Worm (Caenorhabditis elegans): ENCODE measurements around the gene K03H1.9.

The K03H1.9 gene

DNA sequence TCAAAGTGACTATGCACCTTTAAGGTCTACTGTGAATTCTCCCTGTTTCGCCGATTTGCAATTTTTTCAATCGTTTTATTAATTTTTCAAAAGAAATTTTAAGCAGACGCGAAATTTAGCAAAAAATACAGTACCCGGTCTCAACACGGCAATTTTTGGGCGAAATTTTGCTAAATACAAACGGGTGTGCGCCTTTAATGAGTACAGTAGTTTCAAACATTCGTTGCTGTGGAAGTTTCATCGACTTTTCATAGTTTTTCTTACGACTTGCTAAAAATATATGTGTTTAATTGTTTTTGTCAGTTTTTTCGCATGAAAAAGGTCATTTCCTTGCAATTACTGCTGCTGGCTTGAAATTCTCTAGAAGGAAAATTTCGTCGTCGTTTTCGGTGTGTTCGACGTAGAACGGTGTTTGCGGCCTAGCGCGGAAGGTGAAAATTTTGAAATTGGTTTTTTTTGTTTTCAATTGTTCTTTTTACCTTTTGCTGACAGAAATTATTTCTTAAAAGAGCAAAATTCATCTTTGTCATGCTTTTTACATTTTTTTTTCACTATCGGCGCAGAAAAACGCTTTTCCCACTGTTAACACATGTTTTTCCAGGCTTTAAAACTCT is 5.6 kb upstream of the K03H1.9 start, which contains the start of gene K03H1.7:
K03H1.7 (plus strand) TSS at position 600 of the 614 bp plus-strand sequence.
- no peak for TF ChIP-seq unc-62 (GFP tag; optimal IDR thresholded peaks at IDR 0.05)

- no peak for TF ChIP-seq unc-62 (GFP tag; optimal IDR thresholded peaks at IDR 0.05)
Observed at ce11 chrIII:9944723-9945122, 3.4 kb upstream of the K03H1.9 start, which contains the start of gene gln-2. TSS of gene gln-2 (minus strand) at chrIII:9944823.

DNA sequence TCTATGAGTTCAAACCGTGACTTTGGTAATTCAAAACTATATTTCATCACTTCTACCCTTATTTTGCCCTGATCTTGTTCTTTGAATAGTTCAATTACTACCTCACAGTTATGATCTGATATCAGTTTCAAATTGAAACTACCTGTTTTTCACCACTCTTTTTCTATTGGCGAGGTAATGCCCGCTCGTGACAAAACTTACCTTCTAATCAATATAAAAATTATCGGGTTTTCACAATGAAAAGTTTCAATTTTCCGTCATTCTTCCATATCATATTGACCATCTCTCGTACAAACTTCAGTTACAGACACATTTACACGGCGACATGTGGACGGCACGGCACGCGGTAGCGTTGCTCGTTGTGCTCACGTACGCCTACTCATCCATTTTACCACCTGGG is 9.2 kb downstream of the K03H1.9 start, which contains the start of gene dec-7:
dec-7 (plus strand) TSS at position 308 of the 400 bp plus-strand sequence.
- TF ChIP-seq unc-62 (GFP tag; optimal IDR thresholded peaks at IDR 0.05): no peak

- no peak for TF ChIP-seq unc-62 (GFP tag; optimal IDR thresholded peaks at IDR 0.05)
Observed at ce11 chrIII:9930406-9930805, 10.9 kb downstream of the K03H1.9 start.

DNA sequence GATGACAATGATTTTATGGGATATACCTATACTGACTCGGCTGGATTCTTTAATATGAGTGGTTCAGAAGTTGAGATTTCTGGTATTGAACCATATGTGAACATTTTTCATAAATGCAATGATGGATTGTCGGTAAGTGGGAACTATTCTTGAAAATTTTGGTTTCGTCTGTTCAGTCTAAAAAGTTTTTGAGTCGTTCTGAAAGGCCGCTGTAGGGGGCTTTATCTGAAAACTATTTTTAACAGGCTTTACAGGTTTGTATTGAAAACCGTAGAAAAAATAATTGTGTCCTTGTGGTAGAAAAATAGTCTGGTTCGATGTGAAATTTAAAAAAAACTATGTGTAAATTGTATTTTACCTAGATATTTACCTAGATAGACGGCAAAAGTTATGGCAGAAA is 11.8 kb downstream of the K03H1.9 start:
- no peak for TF ChIP-seq unc-62 (GFP tag; optimal IDR thresholded peaks at IDR 0.05)

DNA sequence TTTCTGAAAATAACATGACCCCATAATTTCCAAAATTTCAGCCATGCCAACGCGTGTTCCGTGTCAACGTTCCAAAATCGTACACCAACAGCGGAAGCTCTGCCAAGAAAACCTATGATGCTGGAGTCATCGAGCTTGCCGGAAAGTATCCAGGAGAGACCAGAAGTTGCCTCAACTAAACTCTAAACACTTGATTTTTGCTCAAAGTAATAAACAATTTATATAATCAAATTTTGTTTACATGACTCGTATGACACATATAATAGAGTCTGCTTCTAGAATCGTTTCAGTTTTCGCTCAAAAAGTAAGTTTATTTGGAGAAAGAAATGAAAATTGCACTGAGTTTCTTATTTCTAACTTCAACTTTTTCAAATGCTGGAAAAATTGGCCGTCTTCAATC is 12.5 kb downstream of the K03H1.9 start, which contains the start of gene ttr-1:
ttr-1 (plus strand) TSS at position 301 of the 400 bp plus-strand sequence.
- no peak for TF ChIP-seq unc-62 (GFP tag; optimal IDR thresholded peaks at IDR 0.05)

ce11 chrIII:9927378-9927777 is 13.9 kb downstream of the K03H1.9 start, which contains the start of gene ttr-2:
TSS of gene ttr-2 (plus strand) at chrIII:9927769.
- no peak for TF ChIP-seq unc-62 (GFP tag; optimal IDR thresholded peaks at IDR 0.05)

DNA sequence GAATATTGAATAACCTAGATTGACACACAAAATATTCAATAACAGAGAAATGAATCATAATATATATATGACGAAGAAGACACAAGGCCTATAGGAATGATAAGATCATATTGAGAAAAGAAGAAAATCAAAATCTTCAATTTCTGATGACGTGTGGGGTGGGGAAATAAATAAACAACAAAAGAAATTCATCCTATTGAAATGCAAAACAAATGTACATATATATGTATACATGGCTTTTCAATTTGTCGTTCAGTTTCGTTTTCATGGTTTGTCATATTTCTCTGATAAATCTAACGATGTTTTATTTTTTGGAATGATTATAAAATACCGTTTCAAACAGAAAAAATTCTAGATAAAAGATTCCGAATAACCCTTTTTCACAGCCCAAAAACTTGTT is 14.6 kb downstream of the K03H1.9 start, which contains the start of gene ttr-3:
ttr-3 (minus strand) TSS at position 101 of the 400 bp plus-strand sequence.
- TF ChIP-seq unc-62 (GFP tag; optimal IDR thresholded peaks at IDR 0.05): no peak

DNA sequence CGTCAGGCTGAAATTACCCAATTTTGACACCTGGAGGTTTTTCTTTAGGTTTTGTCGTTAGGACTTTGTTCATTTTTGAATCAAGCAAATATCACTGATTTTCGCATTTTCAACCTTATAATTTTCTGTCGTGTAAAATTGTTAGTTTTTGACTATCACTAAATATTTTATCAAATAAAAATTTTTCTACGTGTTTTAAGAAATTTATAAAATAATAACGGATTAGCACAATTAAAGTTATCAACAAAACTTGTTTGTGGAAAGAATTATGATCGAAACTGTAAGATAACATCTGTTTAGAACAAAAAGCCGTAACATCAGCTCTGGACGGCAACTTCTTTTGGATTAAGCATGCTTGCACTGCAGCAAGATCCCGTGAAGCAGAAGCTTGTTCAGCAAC is 18.4 kb downstream of the K03H1.9 start, which contains the start of gene cbp-2:
cbp-2 (plus strand) TSS at position 301 of the 400 bp plus-strand sequence.
- TF ChIP-seq unc-62 (GFP tag; optimal IDR thresholded peaks at IDR 0.05): no peak

ce11 chrIII:9922310-9922709 is 19.0 kb downstream of the K03H1.9 start:
- TF ChIP-seq unc-62 (GFP tag; optimal IDR thresholded peaks at IDR 0.05): no peak

DNA sequence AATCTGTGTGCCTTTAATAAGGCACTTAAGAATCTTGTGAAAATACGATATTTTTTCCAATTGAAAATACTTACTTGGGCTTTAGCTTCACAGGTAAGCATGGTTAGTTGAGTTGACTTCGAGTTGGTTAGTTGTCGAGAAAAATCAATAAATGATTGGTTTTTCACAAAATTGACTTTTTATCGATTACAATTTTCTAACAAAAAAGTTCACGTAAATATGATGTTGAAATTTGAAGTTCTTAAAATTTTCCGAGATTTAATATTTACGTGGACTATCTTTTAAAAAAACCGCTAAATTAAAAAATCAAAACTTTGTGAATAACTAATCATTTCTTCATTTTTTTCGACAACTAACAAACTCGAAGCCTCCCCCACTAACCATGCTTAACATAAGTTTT is 20.5 kb downstream of the K03H1.9 start, which contains the start of gene F40F12.3:
F40F12.3 (minus strand) TSS at position 101 of the 400 bp plus-strand sequence.
- TF ChIP-seq unc-62 (GFP tag; optimal IDR thresholded peaks at IDR 0.05): no peak

DNA sequence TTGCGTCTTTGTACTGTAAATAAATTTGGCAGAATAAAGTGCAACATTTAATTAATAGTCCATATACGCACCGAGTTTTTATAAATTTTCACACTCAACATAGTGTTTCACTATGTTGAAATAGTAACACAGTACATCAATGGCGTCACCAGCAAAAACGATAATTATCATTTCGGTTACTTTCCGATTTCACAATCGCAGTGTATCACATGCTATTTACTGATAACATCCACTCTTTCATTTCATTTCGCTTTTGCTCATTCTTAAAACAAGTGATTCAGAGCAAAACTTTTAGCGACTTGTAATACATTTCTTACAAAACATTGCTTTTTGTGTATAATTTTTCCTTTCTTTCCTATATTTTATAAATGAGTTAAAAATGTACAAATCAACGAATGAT is 27.6 kb downstream of the K03H1.9 start, which contains the start of gene cbp-3:
cbp-3 (plus strand) TSS at position 272 of the 400 bp plus-strand sequence.
- TF ChIP-seq unc-62 (GFP tag; optimal IDR thresholded peaks at IDR 0.05): no peak

- TF ChIP-seq unc-62 (GFP tag; optimal IDR thresholded peaks at IDR 0.05): no peak
Observed at ce11 chrIII:9912998-9913397, 28.3 kb downstream of the K03H1.9 start.

DNA sequence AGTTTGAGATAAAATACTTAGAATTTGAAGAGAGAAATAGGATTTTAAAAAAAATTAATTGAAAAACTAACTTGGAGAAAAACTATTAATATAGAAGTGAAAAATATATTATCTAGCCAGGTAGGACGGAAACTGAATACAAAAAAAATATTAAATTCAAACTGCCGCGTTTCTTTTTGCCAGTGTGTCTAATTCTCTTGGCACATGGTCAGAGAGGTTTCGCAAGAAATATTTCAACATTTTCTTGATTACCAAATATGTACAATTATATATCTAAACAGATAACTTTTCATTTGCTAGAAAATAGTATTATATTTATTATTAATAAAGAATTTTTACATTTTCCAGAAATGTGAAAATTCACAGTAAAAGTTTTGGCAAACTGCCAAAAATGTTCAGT is 28.8 kb downstream of the K03H1.9 start:
- no peak for TF ChIP-seq unc-62 (GFP tag; optimal IDR thresholded peaks at IDR 0.05)

DNA sequence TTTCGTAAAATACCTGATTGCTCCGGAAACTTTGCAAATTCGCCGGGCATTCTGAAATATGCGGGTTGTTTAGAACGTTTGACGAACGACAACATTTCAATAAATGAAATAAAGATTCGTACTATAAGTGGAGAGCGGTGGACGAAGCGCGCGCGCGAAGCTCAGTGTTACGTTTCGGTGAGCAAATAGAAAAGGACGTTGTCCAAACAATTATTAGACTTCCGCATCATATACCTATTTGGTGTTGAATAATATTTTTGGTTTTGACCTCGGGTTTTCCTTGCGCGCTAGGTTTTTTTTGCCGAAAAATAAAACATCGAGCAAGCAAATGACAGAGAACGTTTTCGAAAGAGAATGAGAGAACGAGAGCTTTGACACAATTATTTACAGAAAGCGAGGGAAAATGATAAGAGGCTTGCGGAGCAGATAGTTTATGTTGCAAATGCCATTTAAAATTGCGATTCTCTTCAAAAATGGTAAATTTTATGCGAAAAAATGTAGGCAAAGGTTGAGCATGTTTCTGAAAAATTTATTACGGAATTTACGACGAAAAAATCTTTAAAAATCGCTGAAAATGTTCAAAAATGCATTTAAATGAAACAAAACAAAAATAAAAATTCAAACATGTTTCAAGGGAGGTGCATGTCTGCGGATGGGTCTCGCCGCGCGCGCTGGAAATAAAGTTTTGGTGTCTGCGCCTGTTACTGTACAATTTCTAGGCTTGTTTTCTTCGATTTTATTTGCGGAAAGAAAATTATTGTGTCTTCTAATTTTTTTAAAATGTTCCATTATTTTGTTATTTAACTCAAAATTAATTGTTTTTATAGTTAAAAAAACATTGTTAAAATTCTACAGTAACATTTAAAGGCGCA is 30.4 kb downstream of the K03H1.9 start, which contains the start of the genes cyld-1 and F40F12.9:
cyld-1 (minus strand) TSS at position 51 of the 872 bp plus-strand sequence.
F40F12.9 (plus strand) TSS at position 721 of the 872 bp plus-strand sequence.
- no peak for TF ChIP-seq unc-62 (GFP tag; optimal IDR thresholded peaks at IDR 0.05)

DNA sequence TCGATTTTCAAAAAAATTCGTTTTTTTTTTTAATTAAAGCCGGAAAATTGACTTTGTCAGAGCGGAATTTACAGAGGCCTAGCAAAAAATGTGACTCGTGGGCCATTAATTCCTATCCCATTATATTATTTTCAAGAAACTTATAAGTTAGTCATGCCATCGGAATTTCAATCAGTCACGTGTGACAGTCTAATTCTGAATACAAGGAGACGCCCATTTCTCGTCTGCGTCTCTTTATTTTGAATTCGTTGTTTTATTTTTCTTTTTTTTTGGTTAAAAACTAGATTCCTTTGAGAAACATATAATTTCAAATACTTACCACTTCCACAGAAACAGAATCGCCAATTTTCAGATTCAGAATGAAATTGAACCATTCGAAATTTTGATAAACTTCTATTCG is 32.5 kb downstream of the K03H1.9 start:
- TF ChIP-seq unc-62 (GFP tag; optimal IDR thresholded peaks at IDR 0.05): no peak

All from whole organism, dauer.